Fruit fly (Drosophila melanogaster) whole organism: ENCODE results near the gene SmB.

ENCODE experiments used
- CG8478 ChIP-seq: fragments of >200 bp; optimal IDR thresholded peaks from 2 replicates; lab custom pipeline; 2018; ENCODE audit warnings: inconsistent platforms
- EcR ChIP-seq, 2 experiments: fragments of >200 bp; optimal IDR thresholded peaks; 2 replicates each; lab custom pipeline; 2017; ENCODE audit warnings: missing biosample characterization in 2 of 2, missing genetic modification characterization in 2 of 2, missing genetic modification reagents in 2 of 2
- pan ChIP-seq: fragments of >200 bp; optimal IDR thresholded peaks from 2 replicates; lab custom pipeline; 2017
- psq ChIP-seq: fragments of >200 bp; optimal IDR thresholded peaks from 2 replicates; lab custom pipeline; 2017
- usp ChIP-seq: fragments of >200 bp; optimal IDR thresholded peaks from 2 replicates; lab custom pipeline; 2017; ENCODE audit warnings: missing biosample characterization, missing genetic modification characterization, mixed read lengths

- TF ChIP-seq psq (lab: Kevin White, UChicago), result no peak
- no peak for TF ChIP-seq CG8478 (lab: Kevin White, UChicago)
- no peak for TF ChIP-seq pan (lab: Kevin White, UChicago)
- TF ChIP-seq usp (GFP tag; lab: Kevin White, UChicago), result no peak
- no peak for TF ChIP-seq EcR (GFP tag; optimal IDR thresholded peaks at IDR 0.05; lab: Kevin White, UChicago)
These were observed 40.4 kb upstream of the SmB start for dm6 chr2L:10466865-10467270.
